Worm (Caenorhabditis elegans): ENCODE data around the gene Y116F11B.9.
A peak's percentile ranks its signal among the peaks of the same experiment; 100 is the strongest.

The Y116F11B.9 gene

DNA sequence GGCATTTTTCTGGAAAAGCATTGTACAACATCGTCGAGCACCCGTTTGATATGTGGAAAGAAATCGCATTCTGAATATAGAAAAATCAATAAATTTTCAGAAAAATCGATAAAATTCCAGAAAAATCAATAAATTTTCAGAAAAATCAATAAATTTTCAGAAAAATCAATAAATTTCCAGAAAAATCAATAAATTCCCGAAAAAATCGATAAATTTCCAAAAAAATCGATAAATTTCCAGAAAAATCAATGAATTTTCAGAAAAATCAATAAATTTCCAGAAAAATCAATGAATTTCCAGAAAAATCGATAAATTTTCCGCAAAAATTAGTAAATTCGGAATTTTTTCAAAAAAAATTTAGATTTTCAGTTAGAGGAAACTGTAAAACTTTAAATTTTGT, 39.6 kb upstream of the Y116F11B.9 start, which contains the start of gene fars-2:
Gene fars-2, minus strand, starts transcription at position 70 of the 400 bp plus-strand sequence.
- TF ChIP-seq ceh-48 (tag; optimal IDR thresholded peaks at IDR 0.05) = peak; percentile 80
- no peak for TF ChIP-seq sox-4 (tag; optimal IDR thresholded peaks at IDR 0.05)
- no peak for TF ChIP-seq lim-6 (tag; optimal IDR thresholded peaks at IDR 0.05)
- no peak for TF ChIP-seq F13H6.1 (tag; optimal IDR thresholded peaks at IDR 0.05)
- TF ChIP-seq ttx-3 (tag; optimal IDR thresholded peaks at IDR 0.05) = no peak
- TF ChIP-seq hlh-13 (GFP tag; optimal IDR thresholded peaks at IDR 0.05) = no peak
- TF ChIP-seq eyg-1 (tag; optimal IDR thresholded peaks at IDR 0.05) = no peak

DNA sequence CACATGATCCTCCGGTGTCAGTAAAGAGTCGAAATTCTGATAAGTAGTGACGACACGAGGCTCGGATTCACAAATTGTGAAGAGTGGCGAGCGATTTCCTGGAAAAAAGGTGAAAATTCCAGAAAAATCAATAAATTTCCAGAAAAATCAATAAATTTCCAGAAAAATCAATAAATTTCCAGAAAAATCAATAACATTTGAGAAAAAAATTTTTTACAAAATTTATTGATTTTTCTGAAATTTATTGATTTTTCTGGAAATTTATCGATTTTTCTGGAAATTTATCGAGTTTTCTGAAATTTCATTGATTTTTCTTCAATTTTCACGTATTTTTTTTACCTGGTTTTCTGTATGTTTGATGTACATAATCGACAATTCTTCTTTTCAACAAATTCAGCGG, 38.2 kb upstream of the Y116F11B.9 start:
- TF ChIP-seq T23F11.4 (GFP tag; optimal IDR thresholded peaks at IDR 0.05) = no peak
- TF ChIP-seq nhr-11 (tag; optimal IDR thresholded peaks at IDR 0.05) = no peak
- peak; percentile 79 for TF ChIP-seq ceh-48 (tag; optimal IDR thresholded peaks at IDR 0.05)
- TF ChIP-seq pax-1 (tag; optimal IDR thresholded peaks at IDR 0.05) = no peak
- no peak for TF ChIP-seq fax-1 (tag; optimal IDR thresholded peaks at IDR 0.05)
- TF ChIP-seq unc-86 (tag; optimal IDR thresholded peaks at IDR 0.05) = no peak
- TF ChIP-seq eyg-1 (tag; optimal IDR thresholded peaks at IDR 0.05) = no peak
- TF ChIP-seq pros-1 (tag; optimal IDR thresholded peaks at IDR 0.05) = no peak

- TF ChIP-seq F13H6.1 (tag; optimal IDR thresholded peaks at IDR 0.05) = no peak
- peak; percentile 75 for TF ChIP-seq ceh-48 (tag; optimal IDR thresholded peaks at IDR 0.05)
Observed at ce11 chrV:19904790-19905189, 37.0 kb upstream of the Y116F11B.9 start.

DNA sequence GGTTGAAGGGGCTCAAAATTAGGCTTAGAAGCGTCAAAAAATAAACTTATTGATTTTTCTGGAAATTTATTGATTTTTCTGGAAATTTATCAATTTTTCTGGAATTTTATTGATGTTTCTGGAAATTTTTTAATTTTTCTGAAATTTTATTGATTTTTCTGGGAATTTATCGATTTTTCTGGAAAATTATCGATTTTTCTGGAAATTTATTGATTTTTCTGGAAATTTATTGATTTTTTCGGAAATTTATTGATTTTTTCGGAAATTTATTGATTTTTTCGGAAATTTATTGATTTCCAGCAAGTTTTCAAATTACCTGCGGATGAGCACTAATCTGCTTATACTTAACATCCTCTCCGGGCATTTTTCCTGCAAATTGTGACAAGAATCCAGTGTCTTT, 34.0 kb upstream of the Y116F11B.9 start:
- TF ChIP-seq pax-1 (tag; optimal IDR thresholded peaks at IDR 0.05) (no peak), ceh-22 (tag; optimal IDR thresholded peaks at IDR 0.05) (no peak), ceh-48 (tag; optimal IDR thresholded peaks at IDR 0.05) (peak; percentile 61), pqm-1 (tag; optimal IDR thresholded peaks at IDR 0.05) (no peak), rnt-1 (tag; optimal IDR thresholded peaks at IDR 0.05) (no peak), unc-3 (GFP tag; conservative IDR thresholded peaks at IDR 0.05) (no peak), unc-3 (tag; optimal IDR thresholded peaks at IDR 0.05) (no peak), sox-2 (GFP tag; IDR thresholded peaks at IDR 0.05) (no peak)

DNA sequence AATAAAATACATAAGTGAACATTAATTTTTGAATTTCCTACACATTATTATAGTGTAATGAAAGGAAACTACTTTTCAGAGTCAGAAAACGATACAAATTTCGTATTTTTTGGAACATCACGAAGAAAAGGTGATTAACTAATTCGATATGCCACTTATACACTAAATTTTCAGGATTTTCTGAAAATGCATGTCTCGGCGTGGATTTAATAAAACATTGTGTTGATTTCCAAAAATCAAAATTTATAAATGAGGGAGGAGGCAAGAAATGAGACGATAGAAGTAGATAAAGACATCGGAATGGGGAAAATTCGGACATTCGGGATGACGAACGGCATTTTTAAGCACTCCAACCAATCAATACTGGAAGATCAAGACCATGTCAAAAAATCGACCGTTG, 31.4 kb upstream of the Y116F11B.9 start, which contains the start of gene Y116F11B.14:
Gene Y116F11B.14, plus strand, starts transcription at position 301 of the 400 bp plus-strand sequence.
- TF ChIP-seq hlh-15 (tag; optimal IDR thresholded peaks at IDR 0.05) (no peak), pqm-1 (tag; optimal IDR thresholded peaks at IDR 0.05) (no peak), lim-6 (tag; optimal IDR thresholded peaks at IDR 0.05) (no peak), nfya-1 (tag; optimal IDR thresholded peaks at IDR 0.05) (no peak), tbx-2 (tag; optimal IDR thresholded peaks at IDR 0.05) (no peak), dve-1 (tag; optimal IDR thresholded peaks at IDR 0.05) (no peak), eyg-1 (tag; optimal IDR thresholded peaks at IDR 0.05) (no peak), pha-4 (tag; optimal IDR thresholded peaks at IDR 0.05) (no peak), pag-3 (tag; optimal IDR thresholded peaks at IDR 0.05; ENCODE audit: borderline replicate concordance) (no peak), ceh-48 (tag; optimal IDR thresholded peaks at IDR 0.05) (no peak), C38D4.7 (GFP tag; optimal IDR thresholded peaks at IDR 0.05) (no peak)

- TF ChIP-seq elt-2 (tag; optimal IDR thresholded peaks at IDR 0.05) (peak; percentile 41), ceh-30 (tag; optimal IDR thresholded peaks at IDR 0.05) (no peak)
Observed at ce11 chrV:19897982-19898381, 30.2 kb upstream of the Y116F11B.9 start.

- TF ChIP-seq pat-9 (tag; optimal IDR thresholded peaks at IDR 0.05) (no peak), nfya-1 (tag; optimal IDR thresholded peaks at IDR 0.05) (peak; percentile 75), ztf-16 (tag; optimal IDR thresholded peaks at IDR 0.05) (no peak), pha-2 (tag; optimal IDR thresholded peaks at IDR 0.05) (no peak), madf-2 (tag; optimal IDR thresholded peaks at IDR 0.05) (no peak), ceh-9 (tag; optimal IDR thresholded peaks at IDR 0.05) (no peak), unc-42 (tag; optimal IDR thresholded peaks at IDR 0.05) (peak; percentile 30), dmd-4 (tag; optimal IDR thresholded peaks at IDR 0.05; ENCODE audit: borderline replicate concordance) (no peak), pqm-1 (tag; optimal IDR thresholded peaks at IDR 0.05) (no peak), odd-2 (tag; optimal IDR thresholded peaks at IDR 0.05) (no peak), unc-86 (tag; optimal IDR thresholded peaks at IDR 0.05) (no peak), ceh-14 (tag; optimal IDR thresholded peaks at IDR 0.05) (no peak), tbx-2 (tag; optimal IDR thresholded peaks at IDR 0.05) (peak; percentile 29), tbx-7 (tag; optimal IDR thresholded peaks at IDR 0.05) (no peak), sdc-2 (tag; optimal IDR thresholded peaks at IDR 0.05) (no peak), syd-9 (tag; optimal IDR thresholded peaks at IDR 0.05) (no peak), ceh-2 (tag; optimal IDR thresholded peaks at IDR 0.05) (no peak), unc-55 (GFP tag; optimal IDR thresholded peaks at IDR 0.05) (peak; percentile 81)
Observed at ce11 chrV:19897557-19897956, 29.8 kb upstream of the Y116F11B.9 start.
